Fruit fly (Drosophila melanogaster) whole organism, embryonic: Measurements from ENCODE around the gene CG12069.
A peak's percentile ranks its signal among the peaks of the same experiment; 100 is the strongest.

Experiments used
- Atf-2 ChIP-seq: fragments of 200-800 bp; sonication (Bioruptor generic); optimal IDR thresholded peaks from 2 replicates; lab custom pipeline; 2016; ENCODE audit warnings: missing biosample characterization, missing genetic modification characterization
- CG11456 ChIP-seq: fragments of 200-800 bp; sonication (Bioruptor generic); IDR thresholded peaks from 3 replicates; pipeline ENCODE4 v1.3.6; 2022; ENCODE audit warnings: missing biosample characterization, missing genetic modification characterization
- CG12219 ChIP-seq: fragments of 200-800 bp; sonication (Bioruptor generic); optimal IDR thresholded peaks from 3 replicates; lab custom pipeline; 2018; ENCODE audit warnings: missing biosample characterization, mild to moderate bottlenecking, missing genetic modification characterization
- CG12659 ChIP-seq: fragments of 200-800 bp; sonication (Bioruptor generic); optimal IDR thresholded peaks from 3 replicates; lab custom pipeline; 2017; ENCODE audit warnings: mild to moderate bottlenecking, missing biosample characterization, missing genetic modification reagents, missing genetic modification characterization
- CG14667 ChIP-seq: fragments of 200-800 bp; sonication (Bioruptor generic); IDR thresholded peaks from 2 replicates; pipeline ENCODE4 v1.3.6; 2022; ENCODE audit warnings: missing biosample characterization, missing genetic modification characterization
- CG15514 ChIP-seq: fragments of 200-800 bp; sonication (Bioruptor generic); optimal IDR thresholded peaks from 3 replicates; lab custom pipeline; 2017; ENCODE audit warnings: missing biosample characterization, missing genetic modification characterization, mild to moderate bottlenecking, moderate library complexity, missing genetic modification reagents
- CG1647 ChIP-seq: fragments of 200-800 bp; sonication (Bioruptor generic); optimal IDR thresholded peaks from 3 replicates; lab custom pipeline; 2016; ENCODE audit warnings: missing biosample characterization, missing genetic modification characterization
- CG18476 ChIP-seq: fragments of 200-800 bp; sonication (Bioruptor generic); optimal IDR thresholded peaks from 2 replicates; lab custom pipeline; 2016; ENCODE audit warnings: missing biosample characterization, mild to moderate bottlenecking, missing genetic modification characterization
- CG2199 ChIP-seq: fragments of 200-800 bp; sonication (Bioruptor generic); IDR thresholded peaks from 3 replicates; pipeline ENCODE4 v1.3.6; 2022; ENCODE audit warnings: missing biosample characterization, missing genetic modification characterization
- CG2678 ChIP-seq: fragments of 200-800 bp; sonication (Bioruptor generic); optimal IDR thresholded peaks from 3 replicates; lab custom pipeline; 2019; ENCODE audit warnings: missing biosample characterization, mild to moderate bottlenecking, missing genetic modification characterization, moderate library complexity
- CG2712 ChIP-seq: fragments of 200-800 bp; optimal IDR thresholded peaks from 3 replicates; lab custom pipeline; 2019; ENCODE audit warnings: missing biosample characterization, mild to moderate bottlenecking, missing genetic modification characterization, moderate library complexity
- CG3407 ChIP-seq: fragments of 200-800 bp; sonication (Bioruptor generic); optimal IDR thresholded peaks from 2 replicates; lab custom pipeline; 2018; ENCODE audit warnings: missing biosample characterization, mild to moderate bottlenecking, missing genetic modification characterization
- CG6689 ChIP-seq: fragments of 200-800 bp; sonication (Bioruptor generic); IDR thresholded peaks from 2 replicates; pipeline ENCODE4 v1.3.6; 2022; ENCODE audit warnings: missing biosample characterization, missing genetic modification characterization
- CG7357 ChIP-seq: fragments of 200-800 bp; sonication (Bioruptor generic); IDR thresholded peaks from 3 replicates; pipeline ENCODE4 v1.3.6; 2022; ENCODE audit warnings: missing biosample characterization, missing genetic modification characterization
- CG7928 ChIP-seq: fragments of 200-800 bp; sonication (Bioruptor generic); optimal IDR thresholded peaks from 2 replicates; lab custom pipeline; 2017; ENCODE audit warnings: missing biosample characterization, mild to moderate bottlenecking, missing genetic modification characterization
- CG8290 ChIP-seq, 3 experiments: fragments of 200-800 bp; sonication (Bioruptor generic); optimal IDR thresholded peaks; 2 replicates each; lab custom pipeline; 2016 to 2019; ENCODE audit warnings: missing biosample characterization in 3 of 3, missing genetic modification characterization in 3 of 3, mild to moderate bottlenecking in 2 of 3, moderate library complexity in 1 of 3
- CG8388 ChIP-seq: fragments of 200-800 bp; sonication (Bioruptor generic); optimal IDR thresholded peaks from 2 replicates; lab custom pipeline; 2019; ENCODE audit warnings: missing biosample characterization, mild to moderate bottlenecking, missing genetic modification characterization, moderate library complexity
- Camta ChIP-seq: fragments of 200-800 bp; sonication (Bioruptor generic); optimal IDR thresholded peaks from 2 replicates; lab custom pipeline; 2016; ENCODE audit warnings: missing biosample characterization, missing genetic modification characterization
- D ChIP-seq, 2 experiments: fragments of 200-800 bp in 1 of 2; fragments of >200 bp in 1 of 2; sonication (Bioruptor generic) in 1 of 2; optimal IDR thresholded peaks; 2 replicates in 1 of 2; 3 replicates in 1 of 2; lab custom pipeline; 2017; ENCODE audit warnings: mild to moderate bottlenecking in 1 of 2, missing biosample characterization in 1 of 2, missing genetic modification characterization in 1 of 2, missing genetic modification reagents in 1 of 2
- D19A ChIP-seq: fragments of 200-800 bp; optimal IDR thresholded peaks from 3 replicates; lab custom pipeline; 2019; ENCODE audit warnings: missing biosample characterization, mild to moderate bottlenecking, missing genetic modification characterization, moderate library complexity
- Dip3 ChIP-seq: fragments of 200-800 bp; sonication (Bioruptor generic); optimal IDR thresholded peaks from 3 replicates; lab custom pipeline; 2016; ENCODE audit warnings: missing biosample characterization, missing genetic modification characterization
- Doc2 ChIP-seq: fragments of 200-800 bp; sonication (Bioruptor generic); IDR thresholded peaks from 2 replicates; pipeline ENCODE4 v1.3.6; 2022; ENCODE audit warnings: missing biosample characterization, missing genetic modification characterization
- ERR ChIP-seq: fragments of 200-800 bp; sonication (Bioruptor generic); optimal IDR thresholded peaks from 2 replicates; lab custom pipeline; 2016; ENCODE audit warnings: missing biosample characterization, missing genetic modification characterization
- Fer2 ChIP-seq: fragments of 200-800 bp; sonication (Bioruptor generic); optimal IDR thresholded peaks from 2 replicates; lab custom pipeline; 2018; ENCODE audit warnings: missing biosample characterization, mild to moderate bottlenecking, missing genetic modification characterization, moderate library complexity
- HLHmδ ChIP-seq: fragments of 200-800 bp; sonication (Bioruptor generic); optimal IDR thresholded peaks from 2 replicates; lab custom pipeline; 2018; ENCODE audit warnings: missing biosample characterization, mild to moderate bottlenecking, missing genetic modification characterization, moderate library complexity
- Jarid2 ChIP-seq: fragments of 200-800 bp; sonication (Bioruptor generic); optimal IDR thresholded peaks from 3 replicates; lab custom pipeline; 2017; ENCODE audit warnings: mild to moderate bottlenecking, missing biosample characterization, missing genetic modification reagents, missing genetic modification characterization
- Opbp ChIP-seq: fragments of 200-800 bp; sonication (Bioruptor generic); IDR thresholded peaks from 3 replicates; pipeline ENCODE4 v1.3.6; 2022; ENCODE audit warnings: missing biosample characterization, missing genetic modification characterization; ENCODE audit not compliant: partially characterized antibody
- Pdp1 ChIP-seq, 2 experiments: fragments of 200-800 bp; sonication (Bioruptor generic); optimal IDR thresholded peaks; 3 replicates each; lab custom pipeline; 2016; ENCODE audit warnings: missing biosample characterization in 2 of 2, missing genetic modification characterization in 2 of 2, mild to moderate bottlenecking in 1 of 2, moderate library complexity in 1 of 2
- Sox100B ChIP-seq: fragments of 200-800 bp; sonication (Bioruptor generic); optimal IDR thresholded peaks from 3 replicates; lab custom pipeline; 2018; ENCODE audit warnings: missing biosample characterization, mild to moderate bottlenecking, missing genetic modification characterization
- Taf1 ChIP-seq: fragments of 200-800 bp; sonication (Bioruptor generic); IDR thresholded peaks from 2 replicates; pipeline ENCODE4 v1.3.6; 2022; ENCODE audit warnings: missing biosample characterization, missing genetic modification characterization
- Xbp1 ChIP-seq: fragments of 200-800 bp; sonication (Bioruptor generic); optimal IDR thresholded peaks from 3 replicates; lab custom pipeline; 2016; ENCODE audit warnings: missing biosample characterization, mild to moderate bottlenecking, missing genetic modification characterization
- amos ChIP-seq: fragments of 200-800 bp; sonication (Bioruptor generic); IDR thresholded peaks from 2 replicates; pipeline ENCODE4 v1.3.6; 2022; ENCODE audit warnings: missing biosample characterization, missing genetic modification characterization; ENCODE audit not compliant: partially characterized antibody
- ap ChIP-seq: fragments of 200-800 bp; sonication (Bioruptor generic); IDR thresholded peaks from 2 replicates; pipeline ENCODE4 v1.3.6; 2022; ENCODE audit warnings: missing biosample characterization, missing genetic modification characterization
- br ChIP-seq: fragments of >200 bp; optimal IDR thresholded peaks from 2 replicates; lab custom pipeline; 2017
- cas ChIP-seq: fragments of 200-800 bp; sonication (Bioruptor generic); IDR thresholded peaks from 2 replicates; pipeline ENCODE4 v1.3.6; 2022; ENCODE audit warnings: missing biosample characterization, missing genetic modification characterization
- crol ChIP-seq: fragments of 200-800 bp; sonication (Bioruptor generic); IDR thresholded peaks from 2 replicates; pipeline ENCODE4 v1.3.6; 2022; ENCODE audit warnings: missing biosample characterization, missing genetic modification characterization
- dimm ChIP-seq: fragments of 200-800 bp; sonication (Bioruptor generic); IDR thresholded peaks from 2 replicates; pipeline ENCODE4 v1.3.6; 2022; ENCODE audit warnings: missing biosample characterization, missing genetic modification characterization
- emc ChIP-seq: fragments of 200-800 bp; sonication (Bioruptor generic); optimal IDR thresholded peaks from 2 replicates; lab custom pipeline; 2016; ENCODE audit warnings: missing biosample characterization, missing genetic modification characterization
- gem ChIP-seq: fragments of 200-800 bp; sonication (Bioruptor generic); optimal IDR thresholded peaks from 2 replicates; lab custom pipeline; 2019; ENCODE audit warnings: missing biosample characterization, mild to moderate bottlenecking, missing genetic modification characterization, moderate library complexity
- grn ChIP-seq: fragments of 200-800 bp; sonication (Bioruptor generic); optimal IDR thresholded peaks from 3 replicates; lab custom pipeline; 2017; ENCODE audit warnings: missing biosample characterization, missing genetic modification characterization
- insv ChIP-seq, 2 experiments: fragments of 200-800 bp; sonication (Bioruptor generic); optimal IDR thresholded peaks; 3 replicates each; lab custom pipeline; 2016 to 2018; ENCODE audit warnings: missing biosample characterization in 2 of 2, missing genetic modification characterization in 2 of 2
- knrl ChIP-seq: fragments of 200-800 bp; sonication (Bioruptor generic); IDR thresholded peaks from 3 replicates; pipeline ENCODE4 v1.3.6; 2022; ENCODE audit warnings: missing biosample characterization, missing genetic modification characterization; ENCODE audit not compliant: partially characterized antibody
- lola ChIP-seq, 3 experiments: fragments of >200 bp in 2 of 3; fragments of 200-800 bp in 1 of 3; sonication (Bioruptor generic) in 1 of 3; optimal IDR thresholded peaks; 2 replicates each; lab custom pipeline; 2017 to 2019; ENCODE audit warnings: missing biosample characterization in 3 of 3, missing genetic modification characterization in 3 of 3, mild to moderate bottlenecking in 1 of 3, moderate library complexity in 1 of 3
- mam ChIP-seq: fragments of 200-800 bp; sonication (Bioruptor generic); optimal IDR thresholded peaks from 3 replicates; lab custom pipeline; 2016; ENCODE audit warnings: missing biosample characterization, missing genetic modification characterization
- pros ChIP-seq: fragments of 200-800 bp; sonication (Bioruptor generic); optimal IDR thresholded peaks from 3 replicates; lab custom pipeline; 2019; ENCODE audit warnings: missing biosample characterization, mild to moderate bottlenecking, missing genetic modification characterization, moderate library complexity
- ranshi ChIP-seq: fragments of 200-800 bp; sonication (Bioruptor generic); IDR thresholded peaks from 2 replicates; pipeline ENCODE4 v1.3.6; 2022; ENCODE audit warnings: missing biosample characterization, missing genetic modification characterization
- sens-2 ChIP-seq: fragments of 200-800 bp; sonication (Bioruptor generic); IDR thresholded peaks from 2 replicates; pipeline ENCODE4 v1.3.6; 2022; ENCODE audit warnings: missing biosample characterization, missing genetic modification characterization
- sisA ChIP-seq: fragments of 200-800 bp; sonication (Bioruptor generic); IDR thresholded peaks from 2 replicates; pipeline ENCODE4 v1.3.6; 2022; ENCODE audit warnings: missing biosample characterization, missing genetic modification characterization
- slou ChIP-seq: fragments of 200-800 bp; sonication (Bioruptor generic); optimal IDR thresholded peaks from 3 replicates; lab custom pipeline; 2016; ENCODE audit warnings: missing biosample characterization, missing genetic modification characterization
- twi ChIP-seq: fragments of 200-800 bp; optimal IDR thresholded peaks from 2 replicates; lab custom pipeline; 2019; ENCODE audit warnings: missing biosample characterization, mild to moderate bottlenecking, missing genetic modification characterization, moderate library complexity
- wdn ChIP-seq: fragments of 200-800 bp; sonication (Bioruptor generic); IDR thresholded peaks from 2 replicates; pipeline ENCODE4 v1.3.6; 2022; ENCODE audit warnings: missing biosample characterization, missing genetic modification characterization

Gene CG12069

DNA sequence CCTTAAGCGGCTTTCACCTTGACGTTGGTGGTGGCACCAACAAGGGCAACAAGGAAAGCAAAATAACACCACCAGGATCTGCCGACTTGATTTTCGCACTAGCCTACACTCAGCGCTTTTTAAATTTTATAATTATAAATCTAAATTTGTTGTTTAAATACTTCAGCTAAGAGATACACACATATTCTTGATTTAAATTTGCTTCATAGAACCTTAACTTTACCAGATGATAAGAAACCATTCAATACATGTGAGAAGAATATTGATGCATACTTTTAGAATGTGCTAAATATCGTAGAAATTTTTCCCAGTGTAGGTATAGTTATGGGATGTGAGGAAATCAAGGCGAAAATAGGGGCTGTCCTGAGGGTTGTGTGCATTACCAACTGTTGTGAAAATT, 37.8 kb upstream of the CG12069 start (continued):
- TF ChIP-seq D19A (tag; lab: Kevin White, UChicago) (peak; percentile 37), ranshi (no peak), Sox100B (GFP tag; lab: Kevin White, UChicago) (peak; percentile 17), ERR (GFP tag; lab: Kevin White, UChicago) (no peak), CG11456 (GFP tag; lab: Robert Waterston, UW) (no peak), CG15514 (GFP tag; lab: Kevin White, UChicago) (no peak), ap (GFP tag; lab: Robert Waterston, UW) (no peak), cas (no peak), CG7928 (GFP tag; lab: Kevin White, UChicago) (no peak), emc (GFP tag; lab: Kevin White, UChicago) (no peak), Pdp1 (GFP tag; optimal IDR thresholded peaks at IDR 0.05; lab: Kevin White, UChicago) (no peak), CG18476 (no peak), CG8290 (GFP tag; optimal IDR thresholded peaks at IDR 0.05; lab: Kevin White, UChicago) (no peak), CG8290 (tag; optimal IDR thresholded peaks at IDR 0.05; lab: Kevin White, UChicago) (no peak), CG14667 (GFP tag; lab: Robert Waterston, UW) (no peak), wdn (GFP tag; lab: Robert Waterston, UW) (no peak), CG12219 (GFP tag; lab: Kevin White, UChicago) (no peak), CG1647 (no peak), Xbp1 (GFP tag; lab: Kevin White, UChicago) (no peak), CG6689 (GFP tag; lab: Robert Waterston, UW) (peak; percentile 24; the same call in 1 of the 2 replicates), insv (GFP tag; optimal IDR thresholded peaks at IDR 0.05; lab: Kevin White, UChicago) (no peak), crol (no peak), Taf1 (GFP tag; lab: Robert Waterston, UW) (no peak), br (no peak), CG3407 (no peak), slou (GFP tag; lab: Kevin White, UChicago) (no peak), grn (GFP tag; lab: Kevin White, UChicago) (no peak), lola (GFP tag; optimal IDR thresholded peaks at IDR 0.05; lab: Kevin White, UChicago) (peak in 1 of 3 experiments; percentile 66), Camta (no peak), CG8388 (GFP tag; lab: Kevin White, UChicago) (peak; percentile 44), sens-2 (GFP tag; lab: Robert Waterston, UW) (no peak), CG7357 (no peak), Opbp (no peak), CG2199 (no peak), dimm (GFP tag; lab: Robert Waterston, UW) (no peak), D (optimal IDR thresholded peaks at IDR 0.05; lab: Kevin White, UChicago) (no peak), D (GFP tag; optimal IDR thresholded peaks at IDR 0.05; lab: Kevin White, UChicago) (peak; percentile 4), gem (tag; lab: Kevin White, UChicago) (peak; percentile 67), mam (GFP tag; lab: Kevin White, UChicago) (no peak), sisA (no peak), Atf-2 (no peak), Doc2 (GFP tag; lab: Robert Waterston, UW) (no peak), Dip3 (GFP tag; lab: Kevin White, UChicago) (no peak), pros (peak; percentile 90), HLHmδ (GFP tag; lab: Kevin White, UChicago) (no peak), Jarid2 (GFP tag; lab: Kevin White, UChicago) (no peak), CG2712 (tag; lab: Kevin White, UChicago) (peak; percentile 73), Fer2 (no peak), knrl (GFP tag; lab: Robert Waterston, UW) (no peak), CG2678 (tag; lab: Kevin White, UChicago) (peak; percentile 42), amos (no peak), twi (tag; lab: Kevin White, UChicago) (no peak), CG12659 (GFP tag; lab: Kevin White, UChicago) (no peak)
